Fruit fly (Drosophila melanogaster): Measurements from ENCODE around the gene Acp32CD.

Acp32CD gene

DNA sequence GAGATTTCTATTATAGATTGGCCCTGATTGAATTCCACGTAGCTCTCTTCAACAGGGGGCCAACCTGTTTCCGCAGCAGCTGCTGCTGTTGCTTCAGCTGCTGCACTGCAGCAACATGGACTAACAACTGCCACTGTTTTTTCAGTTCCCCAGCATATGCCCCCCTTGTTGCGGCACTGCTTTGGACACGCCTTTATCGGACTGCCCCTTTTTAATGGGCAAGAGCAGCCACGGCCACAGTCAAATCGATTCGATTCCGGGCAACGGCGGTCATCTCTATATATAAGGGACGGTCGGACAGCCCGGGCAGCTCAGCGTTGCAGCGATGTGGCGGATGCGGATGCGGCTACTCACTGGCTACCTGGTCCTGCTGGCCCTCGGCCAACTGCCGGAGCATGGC is at the start of gene Acp32CD:
TSS of gene Acp32CD (plus strand) at position 301 of the 400 bp plus-strand sequence.
- TF ChIP-seq CG1620 (GFP tag; optimal IDR thresholded peaks at IDR 0.05) (no peak), Crg-1 (GFP tag; optimal IDR thresholded peaks at IDR 0.05) (no peak), bab1 (GFP tag; optimal IDR thresholded peaks at IDR 0.05) (no peak), toe (GFP tag; optimal IDR thresholded peaks at IDR 0.05) (no peak), ovo (GFP tag; optimal IDR thresholded peaks at IDR 0.05) (no peak), Clk (GFP tag; optimal IDR thresholded peaks at IDR 0.05) (no peak), cnc (optimal IDR thresholded peaks at IDR 0.05) (no peak), pad (GFP tag; optimal IDR thresholded peaks at IDR 0.05) (no peak), cic (GFP tag; optimal IDR thresholded peaks at IDR 0.05) (no peak), tj (GFP tag; optimal IDR thresholded peaks at IDR 0.05) (no peak), CG12768 (GFP tag; optimal IDR thresholded peaks at IDR 0.05) (no peak), CG33017 (tag; optimal IDR thresholded peaks at IDR 0.05) (no peak), Hr96 (GFP tag; optimal IDR thresholded peaks at IDR 0.05) (no peak), CG7101 (tag; optimal IDR thresholded peaks at IDR 0.05) (no peak), kay (GFP tag; ENCODE audit: borderline replicate concordance) (no peak), Mnt (GFP tag; optimal IDR thresholded peaks at IDR 0.05) (no peak), CG5204 (GFP tag; optimal IDR thresholded peaks at IDR 0.05) (no peak), CG11617 (GFP tag; optimal IDR thresholded peaks at IDR 0.05) (no peak)

DNA sequence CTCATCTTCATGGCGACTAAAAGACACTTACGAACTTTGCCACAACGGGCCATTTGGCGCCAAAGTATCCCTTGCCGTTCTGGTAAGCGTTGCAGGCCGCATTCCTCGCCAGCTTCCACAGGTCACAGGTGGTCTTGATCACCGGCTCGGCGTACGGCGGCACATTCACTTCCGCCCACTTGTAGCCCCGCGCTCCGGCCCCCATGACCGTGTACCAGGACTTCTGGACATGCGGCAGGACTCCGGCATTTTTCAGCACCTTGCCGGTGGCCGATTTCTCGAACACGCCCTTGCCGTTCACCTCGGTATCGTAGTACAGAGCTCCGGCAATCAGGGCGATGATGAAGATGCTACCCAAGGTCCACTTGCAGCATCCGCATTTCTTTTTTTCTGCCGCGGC is 49.5 kb upstream of the Acp32CD start:
- no peak for TF ChIP-seq Hr96 (GFP tag; optimal IDR thresholded peaks at IDR 0.05)
- TF ChIP-seq CG33017 (tag; optimal IDR thresholded peaks at IDR 0.05) = no peak
- no peak for TF ChIP-seq ovo (GFP tag; optimal IDR thresholded peaks at IDR 0.05)
- TF ChIP-seq CG11617 (GFP tag; optimal IDR thresholded peaks at IDR 0.05) = no peak
- TF ChIP-seq CG7101 (tag; optimal IDR thresholded peaks at IDR 0.05) = no peak
- TF ChIP-seq CG7045 (GFP tag; optimal IDR thresholded peaks at IDR 0.05) = no peak
- TF ChIP-seq CG14711 (tag; optimal IDR thresholded peaks at IDR 0.05) = no peak
- TF ChIP-seq pad (GFP tag; optimal IDR thresholded peaks at IDR 0.05) = no peak
- no peak for TF ChIP-seq CG1620 (GFP tag; optimal IDR thresholded peaks at IDR 0.05)
- TF ChIP-seq kay (GFP tag; ENCODE audit: borderline replicate concordance) = no peak
- TF ChIP-seq CG5204 (GFP tag; optimal IDR thresholded peaks at IDR 0.05) = no peak
- TF ChIP-seq Mnt (GFP tag; optimal IDR thresholded peaks at IDR 0.05) = no peak
- no peak for TF ChIP-seq Clk (GFP tag; optimal IDR thresholded peaks at IDR 0.05)
- no peak for TF ChIP-seq cic (GFP tag; optimal IDR thresholded peaks at IDR 0.05)
- no peak for TF ChIP-seq tj (GFP tag; optimal IDR thresholded peaks at IDR 0.05)
- TF ChIP-seq bab1 (GFP tag; optimal IDR thresholded peaks at IDR 0.05) = no peak

DNA sequence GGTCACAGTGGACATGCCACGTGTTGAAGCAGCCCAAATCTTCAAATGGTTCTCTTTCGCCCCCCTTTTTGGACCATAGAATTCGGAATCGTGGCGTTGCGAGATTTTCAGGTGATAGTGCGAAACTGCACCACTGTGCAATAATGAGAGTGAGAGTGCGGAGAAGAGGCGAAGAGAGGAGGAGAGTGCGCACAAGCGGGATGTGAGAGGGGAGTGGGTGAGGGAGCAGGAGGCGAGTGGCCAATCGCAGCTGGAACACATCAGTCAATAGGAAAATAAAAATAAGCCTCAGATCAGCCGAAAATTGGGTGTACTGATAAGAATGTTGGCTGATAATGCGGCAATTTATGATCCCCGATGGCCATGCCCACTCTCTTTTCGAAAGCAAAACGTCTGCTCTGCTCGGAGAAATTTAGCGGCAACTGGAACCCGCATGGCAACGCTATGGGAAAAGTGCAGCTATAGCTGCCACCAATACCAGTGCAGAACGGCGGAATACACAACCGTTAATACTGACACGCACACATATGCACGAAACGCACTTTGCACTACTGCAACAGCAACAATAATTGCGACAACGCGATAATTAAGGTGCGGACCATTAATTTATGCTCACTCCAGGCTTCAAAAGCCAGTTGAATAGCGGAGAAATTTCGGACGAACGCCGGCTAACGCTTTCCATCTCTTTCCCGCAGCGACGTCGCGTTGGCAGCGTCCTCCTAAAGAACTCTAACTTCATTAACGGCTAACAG is 48.0 kb upstream of the Acp32CD start:
- TF ChIP-seq CG1620 (GFP tag; optimal IDR thresholded peaks at IDR 0.05) (no peak), bab1 (GFP tag; optimal IDR thresholded peaks at IDR 0.05) (no peak), cnc (optimal IDR thresholded peaks at IDR 0.05) (no peak), ovo (GFP tag; optimal IDR thresholded peaks at IDR 0.05) (peak; percentile 75), Mnt (GFP tag; optimal IDR thresholded peaks at IDR 0.05) (peak; percentile 51), toe (GFP tag; optimal IDR thresholded peaks at IDR 0.05) (no peak), tj (GFP tag; optimal IDR thresholded peaks at IDR 0.05) (peak; percentile 72), Crg-1 (GFP tag; optimal IDR thresholded peaks at IDR 0.05) (no peak), CG7101 (tag; optimal IDR thresholded peaks at IDR 0.05) (peak; percentile 1), CG33017 (tag; optimal IDR thresholded peaks at IDR 0.05) (no peak), CG11617 (GFP tag; optimal IDR thresholded peaks at IDR 0.05) (peak; percentile 29), pad (GFP tag; optimal IDR thresholded peaks at IDR 0.05) (peak; percentile 85), CG5204 (GFP tag; optimal IDR thresholded peaks at IDR 0.05) (no peak), Hr96 (GFP tag; optimal IDR thresholded peaks at IDR 0.05) (no peak), kay (GFP tag; ENCODE audit: borderline replicate concordance) (no peak), CG7045 (GFP tag; optimal IDR thresholded peaks at IDR 0.05) (no peak), CG14711 (tag; optimal IDR thresholded peaks at IDR 0.05) (no peak), CG12768 (GFP tag; optimal IDR thresholded peaks at IDR 0.05) (peak; percentile 86), cic (GFP tag; optimal IDR thresholded peaks at IDR 0.05) (peak; percentile 63), Clk (GFP tag; optimal IDR thresholded peaks at IDR 0.05) (no peak)

DNA sequence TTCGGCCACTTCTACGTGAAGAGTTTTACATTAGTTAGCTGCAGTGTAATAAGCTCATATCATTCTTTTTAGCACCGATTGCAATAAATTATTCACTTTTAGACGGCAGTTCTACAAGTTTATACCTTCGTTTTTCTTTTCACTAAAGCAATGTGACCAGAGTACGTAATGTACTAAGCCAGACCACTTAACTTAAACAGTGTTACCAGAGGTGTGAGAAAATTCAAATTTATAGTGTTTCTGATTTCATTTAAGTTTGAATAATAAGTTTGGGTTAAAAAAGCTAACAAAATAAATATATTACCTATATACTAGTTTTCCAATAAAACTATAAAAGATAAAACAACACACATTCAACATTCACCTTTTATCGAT is 47.4 kb upstream of the Acp32CD start:
- TF ChIP-seq CG14711 (tag; optimal IDR thresholded peaks at IDR 0.05) = no peak
- TF ChIP-seq Mnt (GFP tag; optimal IDR thresholded peaks at IDR 0.05) = no peak
- no peak for TF ChIP-seq CG5204 (GFP tag; optimal IDR thresholded peaks at IDR 0.05)

DNA sequence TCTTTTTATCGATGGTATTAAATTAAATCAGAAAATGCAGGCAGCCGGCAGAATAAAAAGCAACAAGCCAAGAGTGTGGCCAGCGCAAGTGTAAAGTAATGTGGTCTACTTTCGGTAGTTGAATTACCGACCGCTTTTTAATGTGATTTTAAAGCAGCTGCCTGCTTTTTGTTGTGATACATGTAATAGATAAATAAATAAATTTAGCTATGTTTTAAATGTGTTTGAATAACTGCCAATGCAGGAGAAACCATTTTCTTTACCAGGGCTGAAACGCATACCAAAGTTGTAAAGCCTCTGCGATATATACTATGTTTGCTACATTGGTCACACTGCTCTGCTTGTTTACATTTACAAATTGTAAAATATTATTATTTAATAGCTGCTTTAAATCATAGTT is 45.3 kb upstream of the Acp32CD start, which contains the start of the genes Tmem214 and YL-1:
TSS of gene Tmem214 (minus strand) at position 142 of the 400 bp plus-strand sequence.
TSS of gene YL-1 (plus strand) at position 310 of the 400 bp plus-strand sequence.
- TF ChIP-seq CG33017 (tag; optimal IDR thresholded peaks at IDR 0.05) (no peak), CG12768 (GFP tag; optimal IDR thresholded peaks at IDR 0.05) (no peak), bab1 (GFP tag; optimal IDR thresholded peaks at IDR 0.05) (peak; percentile 62), Clk (GFP tag; optimal IDR thresholded peaks at IDR 0.05) (no peak), cic (GFP tag; optimal IDR thresholded peaks at IDR 0.05) (peak; percentile 25), CG5204 (GFP tag; optimal IDR thresholded peaks at IDR 0.05) (no peak), kay (GFP tag; ENCODE audit: borderline replicate concordance) (no peak), pad (GFP tag; optimal IDR thresholded peaks at IDR 0.05) (peak; percentile 28), CG14711 (tag; optimal IDR thresholded peaks at IDR 0.05) (peak; percentile 37), Hr96 (GFP tag; optimal IDR thresholded peaks at IDR 0.05) (no peak), CG7045 (GFP tag; optimal IDR thresholded peaks at IDR 0.05) (no peak), CG7101 (tag; optimal IDR thresholded peaks at IDR 0.05) (peak; percentile 9), Mnt (GFP tag; optimal IDR thresholded peaks at IDR 0.05) (peak; percentile 39), ovo (GFP tag; optimal IDR thresholded peaks at IDR 0.05) (no peak), CG11617 (GFP tag; optimal IDR thresholded peaks at IDR 0.05) (peak; percentile 40), toe (GFP tag; optimal IDR thresholded peaks at IDR 0.05) (no peak), tj (GFP tag; optimal IDR thresholded peaks at IDR 0.05) (no peak), Crg-1 (GFP tag; optimal IDR thresholded peaks at IDR 0.05) (peak; percentile 36), CG1620 (GFP tag; optimal IDR thresholded peaks at IDR 0.05) (peak; percentile 22)

Measured in whole organism, adult.